Fruit fly (Drosophila melanogaster) whole organism, embryonic: Measurements from ENCODE around the gene Elp6.

Experiments
- Abd-B ChIP-seq: fragments of 200-800 bp; sonication (Bioruptor generic); optimal IDR thresholded peaks from 2 replicates; lab custom pipeline; 2018; ENCODE audit warnings: missing biosample characterization, mild to moderate bottlenecking, missing genetic modification characterization, moderate library complexity
- B-H1 ChIP-seq: fragments of 200-800 bp; sonication (Bioruptor generic); IDR thresholded peaks from 3 replicates; pipeline ENCODE4 v1.3.6; 2022; ENCODE audit warnings: missing biosample characterization, missing genetic modification characterization
- B-H2 ChIP-seq: fragments of 200-800 bp; sonication (Bioruptor generic); optimal IDR thresholded peaks from 2 replicates; lab custom pipeline; 2018; ENCODE audit warnings: missing biosample characterization, mild to moderate bottlenecking, missing genetic modification characterization
- CG10431 ChIP-seq: fragments of 200-800 bp; sonication (Bioruptor generic); optimal IDR thresholded peaks from 3 replicates; lab custom pipeline; 2018; ENCODE audit warnings: missing biosample characterization, mild to moderate bottlenecking, missing genetic modification characterization
- CG12299 ChIP-seq: fragments of 200-800 bp; sonication (Bioruptor generic); optimal IDR thresholded peaks from 2 replicates; lab custom pipeline; 2018; ENCODE audit warnings: missing biosample characterization, mild to moderate bottlenecking, missing genetic modification characterization
- CG13287 ChIP-seq: fragments of 200-800 bp; sonication (Bioruptor generic); IDR thresholded peaks from 2 replicates; pipeline ENCODE4 v1.3.6; 2022; ENCODE audit warnings: missing biosample characterization, missing genetic modification characterization; ENCODE audit not compliant: partially characterized antibody
- CG14860 ChIP-seq: fragments of 200-800 bp; sonication (Bioruptor generic); IDR thresholded peaks from 3 replicates; pipeline ENCODE4 v1.3.6; 2022; ENCODE audit warnings: missing biosample characterization, missing genetic modification characterization; ENCODE audit not compliant: partially characterized antibody
- CG1602 ChIP-seq: fragments of 200-800 bp; sonication (Bioruptor generic); optimal IDR thresholded peaks from 3 replicates; lab custom pipeline; 2016; ENCODE audit warnings: missing biosample characterization, missing genetic modification characterization
- CG17328 ChIP-seq: fragments of 200-800 bp; sonication (Bioruptor generic); IDR thresholded peaks from 2 replicates; pipeline ENCODE4 v1.3.6; 2022; ENCODE audit warnings: missing biosample characterization, missing genetic modification characterization
- CG17385 ChIP-seq: fragments of 200-800 bp; sonication (Bioruptor generic); optimal IDR thresholded peaks from 3 replicates; lab custom pipeline; 2018; ENCODE audit warnings: missing biosample characterization, mild to moderate bottlenecking, missing genetic modification characterization
- CG18262 ChIP-seq: fragments of 200-800 bp; optimal IDR thresholded peaks from 3 replicates; lab custom pipeline; 2019; ENCODE audit warnings: missing biosample characterization, mild to moderate bottlenecking, missing genetic modification characterization, moderate library complexity
- CG2678 ChIP-seq: fragments of 200-800 bp; sonication (Bioruptor generic); optimal IDR thresholded peaks from 3 replicates; lab custom pipeline; 2019; ENCODE audit warnings: missing biosample characterization, mild to moderate bottlenecking, missing genetic modification characterization, moderate library complexity
- CG32772 ChIP-seq: fragments of 200-800 bp; sonication (Bioruptor generic); IDR thresholded peaks from 2 replicates; pipeline ENCODE4 v1.3.6; 2022; ENCODE audit warnings: missing biosample characterization, missing genetic modification characterization
- CG34422 ChIP-seq: fragments of 200-800 bp; sonication (Bioruptor generic); IDR thresholded peaks from 3 replicates; pipeline ENCODE4 v1.3.6; 2022; ENCODE audit warnings: missing biosample characterization, missing genetic modification characterization
- CG4282 ChIP-seq: fragments of 200-800 bp; sonication (Bioruptor generic); optimal IDR thresholded peaks from 2 replicates; lab custom pipeline; 2016; ENCODE audit warnings: missing biosample characterization, missing genetic modification characterization
- CG5180 ChIP-seq: fragments of 200-800 bp; sonication (Bioruptor generic); optimal IDR thresholded peaks from 3 replicates; lab custom pipeline; 2017; ENCODE audit warnings: missing biosample characterization, missing genetic modification characterization, mild to moderate bottlenecking, moderate library complexity, missing genetic modification reagents
- CG6791 ChIP-seq: fragments of 200-800 bp; sonication (Bioruptor generic); IDR thresholded peaks from 3 replicates; pipeline ENCODE4 v1.3.6; 2022; ENCODE audit warnings: missing biosample characterization, missing genetic modification characterization; ENCODE audit not compliant: partially characterized antibody
- CG6813 ChIP-seq: fragments of 200-800 bp; sonication (Bioruptor generic); optimal IDR thresholded peaks from 2 replicates; lab custom pipeline; 2017; ENCODE audit warnings: missing biosample characterization, missing genetic modification characterization, mild to moderate bottlenecking, moderate library complexity, missing genetic modification reagents
- CG6854 ChIP-seq: fragments of 200-800 bp; sonication (Bioruptor generic); optimal IDR thresholded peaks from 3 replicates; lab custom pipeline; 2017; ENCODE audit warnings: missing biosample characterization, mild to moderate bottlenecking, missing genetic modification characterization
- CG7556 ChIP-seq: fragments of 200-800 bp; sonication (Bioruptor generic); optimal IDR thresholded peaks from 2 replicates; lab custom pipeline; 2017; ENCODE audit warnings: missing biosample characterization, mild to moderate bottlenecking, missing genetic modification characterization
- CG9437 ChIP-seq: fragments of 200-800 bp; sonication (Bioruptor generic); optimal IDR thresholded peaks from 2 replicates; lab custom pipeline; 2018; ENCODE audit warnings: missing biosample characterization, mild to moderate bottlenecking, missing genetic modification characterization
- Dbx ChIP-seq: fragments of 200-800 bp; sonication (Bioruptor generic); IDR thresholded peaks from 3 replicates; pipeline ENCODE4 v1.3.6; 2022; ENCODE audit warnings: missing biosample characterization, missing genetic modification characterization
- Dp ChIP-seq: fragments of 200-800 bp; sonication (Bioruptor generic); optimal IDR thresholded peaks from 2 replicates; lab custom pipeline; 2018; ENCODE audit warnings: missing biosample characterization, mild to moderate bottlenecking, missing genetic modification characterization, moderate library complexity
- Ets65A ChIP-seq: fragments of 200-800 bp; sonication (Bioruptor generic); peaks from one replicate; lab custom pipeline; 2016; ENCODE audit warnings: missing biosample characterization, missing genetic modification characterization
- HHEX ChIP-seq: fragments of 200-800 bp; sonication (Bioruptor generic); optimal IDR thresholded peaks from 3 replicates; lab custom pipeline; 2017; ENCODE audit warnings: missing biosample characterization, mild to moderate bottlenecking, missing genetic modification characterization, missing genetic modification reagents
- Meics ChIP-seq: fragments of 200-800 bp; sonication (Bioruptor generic); optimal IDR thresholded peaks from 2 replicates; lab custom pipeline; 2017; ENCODE audit warnings: missing biosample characterization, mild to moderate bottlenecking, missing genetic modification characterization
- Six4 ChIP-seq: fragments of 200-800 bp; sonication (Bioruptor generic); optimal IDR thresholded peaks from 2 replicates; lab custom pipeline; 2016; ENCODE audit warnings: missing biosample characterization, missing genetic modification characterization
- Sox100B ChIP-seq: fragments of 200-800 bp; sonication (Bioruptor generic); optimal IDR thresholded peaks from 3 replicates; lab custom pipeline; 2018; ENCODE audit warnings: missing biosample characterization, mild to moderate bottlenecking, missing genetic modification characterization
- Taf1 ChIP-seq: fragments of 200-800 bp; sonication (Bioruptor generic); IDR thresholded peaks from 2 replicates; pipeline ENCODE4 v1.3.6; 2022; ENCODE audit warnings: missing biosample characterization, missing genetic modification characterization
- Tbp ChIP-seq: fragments of >200 bp; optimal IDR thresholded peaks from 2 replicates; lab custom pipeline; 2018; ENCODE audit warnings: missing biosample characterization, missing genetic modification characterization
- Xbp1 ChIP-seq: fragments of 200-800 bp; sonication (Bioruptor generic); optimal IDR thresholded peaks from 3 replicates; lab custom pipeline; 2016; ENCODE audit warnings: missing biosample characterization, mild to moderate bottlenecking, missing genetic modification characterization
- al ChIP-seq: fragments of 200-800 bp; sonication (Bioruptor generic); IDR thresholded peaks from 2 replicates; pipeline ENCODE4 v1.3.6; 2022; ENCODE audit warnings: missing biosample characterization, missing genetic modification characterization
- ap ChIP-seq: fragments of 200-800 bp; sonication (Bioruptor generic); IDR thresholded peaks from 2 replicates; pipeline ENCODE4 v1.3.6; 2022; ENCODE audit warnings: missing biosample characterization, missing genetic modification characterization
- chif ChIP-seq, 2 experiments: fragments of 200-800 bp; sonication (Bioruptor generic); optimal IDR thresholded peaks; 3 replicates each; lab custom pipeline; 2016; ENCODE audit warnings: missing biosample characterization in 2 of 2, missing genetic modification characterization in 2 of 2
- da ChIP-seq: fragments of 200-800 bp; sonication (Bioruptor generic); optimal IDR thresholded peaks from 2 replicates; lab custom pipeline; 2016; ENCODE audit warnings: missing biosample characterization, missing genetic modification characterization
- dmrt11E ChIP-seq: fragments of 200-800 bp; sonication (Bioruptor generic); optimal IDR thresholded peaks from 3 replicates; lab custom pipeline; 2018; ENCODE audit warnings: missing biosample characterization, mild to moderate bottlenecking, missing genetic modification characterization, moderate library complexity
- ewg ChIP-seq: fragments of 200-800 bp; sonication (Bioruptor generic); optimal IDR thresholded peaks from 3 replicates; lab custom pipeline; 2017; ENCODE audit warnings: mild to moderate bottlenecking, missing biosample characterization, missing genetic modification reagents, missing genetic modification characterization
- kni ChIP-seq: fragments of 200-800 bp; sonication (Bioruptor generic); optimal IDR thresholded peaks from 3 replicates; lab custom pipeline; 2017; ENCODE audit warnings: mild to moderate bottlenecking, missing biosample characterization, missing genetic modification reagents, missing genetic modification characterization
- knrl ChIP-seq: fragments of 200-800 bp; sonication (Bioruptor generic); IDR thresholded peaks from 3 replicates; pipeline ENCODE4 v1.3.6; 2022; ENCODE audit warnings: missing biosample characterization, missing genetic modification characterization; ENCODE audit not compliant: partially characterized antibody
- lmd ChIP-seq: fragments of 200-800 bp; sonication (Bioruptor generic); IDR thresholded peaks from 2 replicates; pipeline ENCODE4 v1.3.6; 2022; ENCODE audit warnings: missing biosample characterization, missing genetic modification characterization
- prd ChIP-seq, 3 experiments: fragments of >200 bp in 2 of 3; fragments of 200-800 bp in 1 of 3; sonication (Bioruptor generic) in 1 of 3; optimal IDR thresholded peaks in 2 of 3; IDR thresholded peaks in 1 of 3; 2 replicates in 2 of 3; 3 replicates in 1 of 3; pipeline versions ENCODE4 v1.3.6 to Lab custom; 2017 to 2022; ENCODE audit warnings: missing biosample characterization in 1 of 3, missing genetic modification characterization in 1 of 3
- ranshi ChIP-seq: fragments of 200-800 bp; sonication (Bioruptor generic); IDR thresholded peaks from 2 replicates; pipeline ENCODE4 v1.3.6; 2022; ENCODE audit warnings: missing biosample characterization, missing genetic modification characterization
- ro ChIP-seq: fragments of 200-800 bp; sonication (Bioruptor generic); IDR thresholded peaks from 2 replicates; pipeline ENCODE4 v1.3.6; 2022; ENCODE audit warnings: missing biosample characterization, missing genetic modification characterization
- sima ChIP-seq: fragments of 200-800 bp; sonication (Bioruptor generic); optimal IDR thresholded peaks from 2 replicates; lab custom pipeline; 2016; ENCODE audit warnings: missing biosample characterization, missing genetic modification characterization
- sob ChIP-seq: fragments of 200-800 bp; sonication (Bioruptor generic); IDR thresholded peaks from 2 replicates; pipeline ENCODE4 v1.3.6; 2022; ENCODE audit warnings: missing biosample characterization, missing genetic modification characterization
- tna ChIP-seq: fragments of 200-800 bp; sonication (Bioruptor generic); IDR thresholded peaks from 2 replicates; pipeline ENCODE4 v1.3.6; 2022; ENCODE audit warnings: missing biosample characterization, missing genetic modification characterization; ENCODE audit not compliant: partially characterized antibody
- ttk ChIP-seq: fragments of 200-800 bp; sonication (Bioruptor generic); IDR thresholded peaks from 2 replicates; pipeline ENCODE4 v2.1.2; 2022; ENCODE audit warnings: missing biosample characterization, missing genetic modification characterization
- vfl ChIP-seq: fragments of 200-800 bp; sonication (Bioruptor generic); optimal IDR thresholded peaks from 2 replicates; lab custom pipeline; 2016; ENCODE audit warnings: missing biosample characterization, missing genetic modification characterization
- yki ChIP-seq: fragments of >200 bp; optimal IDR thresholded peaks from 3 replicates; lab custom pipeline; 2018

Elp6 gene

dm6 chr3R:13381744-13382435, 15.2 kb upstream of the Elp6 start, which contains the start of the genes mRpS21 and Droj2 (continued):
- peak; percentile 30; the same call in 2 of the 3 replicates for TF ChIP-seq CG6791
- TF ChIP-seq CG5180 (GFP tag; lab: Kevin White, UChicago): no peak
- TF ChIP-seq Taf1 (GFP tag; lab: Robert Waterston, UW): no peak
- TF ChIP-seq Xbp1 (GFP tag; lab: Kevin White, UChicago): peak; percentile 61
- TF ChIP-seq CG1602 (GFP tag; lab: Kevin White, UChicago): peak; percentile 9
- peak in 1 of 2 experiments; percentile 24 for TF ChIP-seq chif (GFP tag; optimal IDR thresholded peaks at IDR 0.05; lab: Kevin White, UChicago)
- TF ChIP-seq sob (GFP tag; lab: Robert Waterston, UW): peak; percentile 59
- no peak for TF ChIP-seq vfl (GFP tag; lab: Kevin White, UChicago)
- peak; percentile 26 for TF ChIP-seq HHEX (GFP tag; lab: Kevin White, UChicago)
- no peak for TF ChIP-seq sima (GFP tag; lab: Kevin White, UChicago)
- no peak for TF ChIP-seq CG32772 (GFP tag; lab: Robert Waterston, UW)
- TF ChIP-seq CG6813 (GFP tag; lab: Kevin White, UChicago): no peak
- TF ChIP-seq B-H1 (GFP tag; lab: Robert Waterston, UW): no peak
- no peak for TF ChIP-seq ap (GFP tag; lab: Robert Waterston, UW)
- peak; percentile 37; the same call in 1 of the 2 replicates for TF ChIP-seq ranshi (GFP tag; lab: Robert Waterston, UW)
- peak; percentile 47 for TF ChIP-seq kni
- TF ChIP-seq CG17328: peak; percentile 14; the same call in 1 of the 2 replicates
- TF ChIP-seq ro: no peak
- peak; percentile 29 for TF ChIP-seq CG10431 (GFP tag; lab: Kevin White, UChicago)
- TF ChIP-seq CG9437: peak; percentile 20
- peak; percentile 54 for TF ChIP-seq dmrt11E (tag; lab: Kevin White, UChicago)
- no peak for TF ChIP-seq CG14860 (GFP tag; lab: Robert Waterston, UW)
- TF ChIP-seq Sox100B (GFP tag; lab: Kevin White, UChicago): no peak
- peak; percentile 37 for TF ChIP-seq Dp (GFP tag; lab: Kevin White, UChicago)
- TF ChIP-seq CG18262 (tag; lab: Kevin White, UChicago): peak; percentile 48
- TF ChIP-seq CG17385 (GFP tag; lab: Kevin White, UChicago): no peak
- TF ChIP-seq CG2678 (tag; lab: Kevin White, UChicago): peak; percentile 65
- peak; percentile 65; the same call in 2 of the 3 replicates for TF ChIP-seq CG34422 (GFP tag; lab: Robert Waterston, UW)
- no peak for TF ChIP-seq da (GFP tag; lab: Kevin White, UChicago)
- peak; percentile 20 for TF ChIP-seq Tbp (GFP tag; lab: Kevin White, UChicago)
- TF ChIP-seq lmd (GFP tag; lab: Robert Waterston, UW): peak; percentile 52; the same call in 1 of the 2 replicates
- no peak for TF ChIP-seq CG6854
- no peak for TF ChIP-seq tna (GFP tag; lab: Robert Waterston, UW)
- TF ChIP-seq knrl (GFP tag; lab: Robert Waterston, UW): peak; percentile 55; the same call in 2 of the 3 replicates
- peak; percentile 18 for TF ChIP-seq CG12299 (tag; lab: Kevin White, UChicago)
- no peak for TF ChIP-seq CG4282
- TF ChIP-seq CG7556 (GFP tag; lab: Kevin White, UChicago): peak; percentile 22
- peak; percentile 47; the same call in 1 of the 2 replicates for TF ChIP-seq al
- TF ChIP-seq prd (optimal IDR thresholded peaks at IDR 0.05; lab: Kevin White, UChicago): no peak
- peak; percentile 61 for TF ChIP-seq prd (GFP tag; IDR thresholded peaks at IDR 0.05; lab: Robert Waterston, UW)
- peak; percentile 52 for TF ChIP-seq Abd-B
- peak; percentile 48 for TF ChIP-seq CG13287 (GFP tag; lab: Robert Waterston, UW)
- peak; percentile 26 for TF ChIP-seq ewg (GFP tag; lab: Kevin White, UChicago)
- TF ChIP-seq B-H2: no peak
- TF ChIP-seq yki: no peak
- TF ChIP-seq Meics: peak; percentile 29
- TF ChIP-seq Dbx: 0 out of 3 replicates have a peak, but pooled peaks have one; percentile 38
- peak; percentile 93 for TF ChIP-seq Ets65A (GFP tag; lab: Kevin White, UChicago)
- peak; percentile 50 for TF ChIP-seq Six4 (GFP tag; lab: Kevin White, UChicago)
- no peak for TF ChIP-seq ttk
